Fruit fly (Drosophila melanogaster) whole organism, embryonic: ENCODE results near the gene nesd.
A peak's percentile ranks its signal among the peaks of the same experiment; 100 is the strongest.

Source experiments
- Ada2b ChIP-seq: fragments of 200-800 bp; sonication (Bioruptor generic); IDR thresholded peaks from 2 replicates; pipeline ENCODE4 v1.3.6; 2022; ENCODE audit warnings: missing biosample characterization, missing genetic modification characterization
- CG13424 ChIP-seq: fragments of 200-800 bp; sonication (Bioruptor generic); optimal IDR thresholded peaks from 2 replicates; lab custom pipeline; 2019; ENCODE audit warnings: missing biosample characterization, mild to moderate bottlenecking, missing genetic modification characterization, moderate library complexity
- CG15011 ChIP-seq: fragments of 200-800 bp; sonication (Bioruptor generic); optimal IDR thresholded peaks from 3 replicates; lab custom pipeline; 2018; ENCODE audit warnings: missing biosample characterization, mild to moderate bottlenecking, missing genetic modification characterization
- D ChIP-seq, 2 experiments: fragments of 200-800 bp in 1 of 2; fragments of >200 bp in 1 of 2; sonication (Bioruptor generic) in 1 of 2; optimal IDR thresholded peaks; 2 replicates in 1 of 2; 3 replicates in 1 of 2; lab custom pipeline; 2017; ENCODE audit warnings: mild to moderate bottlenecking in 1 of 2, missing biosample characterization in 1 of 2, missing genetic modification characterization in 1 of 2, missing genetic modification reagents in 1 of 2
- Deaf1 ChIP-seq: fragments of 200-800 bp; optimal IDR thresholded peaks from 3 replicates; lab custom pipeline; 2019; ENCODE audit warnings: missing biosample characterization, mild to moderate bottlenecking, missing genetic modification characterization, moderate library complexity
- bigmax ChIP-seq: fragments of 200-800 bp; sonication (Bioruptor generic); optimal IDR thresholded peaks from 2 replicates; lab custom pipeline; 2018; ENCODE audit warnings: missing biosample characterization, mild to moderate bottlenecking, missing genetic modification characterization
- caup ChIP-seq: fragments of 200-800 bp; sonication (Bioruptor generic); optimal IDR thresholded peaks from 3 replicates; lab custom pipeline; 2017; ENCODE audit warnings: missing biosample characterization, mild to moderate bottlenecking, missing genetic modification characterization, moderate library complexity; ENCODE audit not compliant: severe bottlenecking
- chinmo ChIP-seq: fragments of 200-800 bp; sonication (Bioruptor generic); IDR thresholded peaks from 4 replicates; pipeline ENCODE4 v1.3.6; 2022; ENCODE audit warnings: missing biosample characterization, missing genetic modification characterization; ENCODE audit not compliant: partially characterized antibody
- hbn ChIP-seq: fragments of 200-800 bp; sonication (Bioruptor generic); IDR thresholded peaks from 2 replicates; pipeline ENCODE4 v1.3.6; 2022; ENCODE audit warnings: missing biosample characterization, missing genetic modification characterization; ENCODE audit not compliant: partially characterized antibody
- insv ChIP-seq, 2 experiments: fragments of 200-800 bp; sonication (Bioruptor generic); optimal IDR thresholded peaks; 3 replicates each; lab custom pipeline; 2016 to 2018; ENCODE audit warnings: missing biosample characterization in 2 of 2, missing genetic modification characterization in 2 of 2

Gene nesd

dm6 chr2L:20121233-20121551, 27.4 kb downstream of the nesd start:
- TF ChIP-seq D (optimal IDR thresholded peaks at IDR 0.05; lab: Kevin White, UChicago) (peak; percentile 72), D (GFP tag; optimal IDR thresholded peaks at IDR 0.05; lab: Kevin White, UChicago) (no peak), hbn (0 out of 2 replicates have a peak, but pooled peaks have one; percentile 23), bigmax (GFP tag; lab: Kevin White, UChicago) (no peak), insv (GFP tag; optimal IDR thresholded peaks at IDR 0.05; lab: Kevin White, UChicago) (peak in 1 of 2 experiments; percentile 84), CG13424 (tag; lab: Kevin White, UChicago) (no peak), caup (GFP tag; lab: Kevin White, UChicago) (no peak), Deaf1 (tag; lab: Kevin White, UChicago) (peak; percentile 64), Ada2b (GFP tag; lab: Robert Waterston, UW) (no peak), chinmo (0 out of 4 replicates have a peak, but pooled peaks have one; percentile 12)

dm6 chr2L:20134823-20135222, 41.1 kb downstream of the nesd start, which contains the start of gene CG10651:
CG10651 (minus strand) TSS chr2L:20134923.
- no peak for TF ChIP-seq CG15011 (GFP tag; lab: Kevin White, UChicago)
